Fruit fly (Drosophila melanogaster) S2 (cell line): ENCODE measurements around the gene CG7810.

ENCODE experiments used
- CG8478 ChIP-seq: fragments of >200 bp; optimal IDR thresholded peaks from 2 replicates; lab custom pipeline; 2018
- CTCF ChIP-seq, 2 experiments: fragments of >200 bp; optimal IDR thresholded peaks; 2 replicates each; lab custom pipeline; 2018

dm6 chr2L:8276287-8276686 is 34.7 kb downstream of the CG7810 start:
- TF ChIP-seq CTCF (optimal IDR thresholded peaks at IDR 0.05; lab: Kevin White, UChicago) = no peak
- no peak for TF ChIP-seq CG8478 (lab: Kevin White, UChicago)
